Worm (Caenorhabditis elegans) whole organism, L1 larva: ENCODE measurements around the gene magu-4.
A peak's percentile ranks its signal among the peaks of the same experiment; 100 is the strongest.

Experiments
- C34B4.2 ChIP-seq: sonication (generic microtip); optimal IDR thresholded peaks from 2 replicates; lab custom pipeline; 2017; ENCODE audit warnings: mild to moderate bottlenecking, missing genetic modification characterization, missing compliant biosample characterization
- F16B12.6 ChIP-seq: fragments of 150-350 bp; optimal IDR thresholded peaks from 2 replicates; lab custom pipeline; 2014; ENCODE audit warnings: missing biosample characterization, missing genetic modification characterization
- aha-1 ChIP-seq: fragments of 150-350 bp; optimal IDR thresholded peaks from 2 replicates; lab custom pipeline; 2014; ENCODE audit warnings: missing biosample characterization, missing genetic modification characterization
- alr-1 ChIP-seq: fragments of 200-800 bp; sonication (Bioruptor generic); optimal IDR thresholded peaks from 2 replicates; lab custom pipeline; 2018; ENCODE audit warnings: borderline replicate concordance, mild to moderate bottlenecking, missing genetic modification characterization, missing compliant biosample characterization
- aly-2 ChIP-seq: fragments of 150-350 bp; optimal IDR thresholded peaks from 2 replicates; lab custom pipeline; 2014; ENCODE audit warnings: missing biosample characterization, missing genetic modification characterization
- blmp-1 ChIP-seq: fragments of 150-350 bp; optimal IDR thresholded peaks from 2 replicates; lab custom pipeline; 2014; ENCODE audit warnings: missing biosample characterization, missing genetic modification characterization
- dpl-1 ChIP-seq, 3 experiments: fragments of 150-350 bp in 2 of 3; sonication (generic microtip) in 1 of 3; optimal IDR thresholded peaks; 2 replicates each; lab custom pipeline; 2014 to 2017; ENCODE audit warnings: missing biosample characterization in 3 of 3, missing genetic modification characterization in 3 of 3, missing genetic modification reagents in 3 of 3
- efl-1 ChIP-seq, 4 experiments: fragments of 150-350 bp; optimal IDR thresholded peaks in 3 of 4; peaks in 1 of 4; 1 replicate in 1 of 4; 2 replicates in 3 of 4; lab custom pipeline; 2014; ENCODE audit warnings: missing biosample characterization in 2 of 4, missing genetic modification characterization in 2 of 4, missing genetic modification reagents in 2 of 4
- elt-2 ChIP-seq: sonication (generic microtip); optimal IDR thresholded peaks from 2 replicates; lab custom pipeline; 2016; ENCODE audit warnings: missing genetic modification characterization, mild to moderate bottlenecking, inconsistent platforms, missing compliant biosample characterization, missing genetic modification reagents
- ets-5 ChIP-seq: fragments of 200-800 bp; sonication (Bioruptor generic); IDR thresholded peaks from 2 replicates; pipeline ENCODE4 v1.3.6; 2022; ENCODE audit warnings: missing genetic modification characterization, missing compliant biosample characterization
- fkh-10 ChIP-seq: sonication (generic microtip); optimal IDR thresholded peaks from 2 replicates; lab custom pipeline; 2017; ENCODE audit warnings: missing biosample characterization, missing genetic modification reagents, missing genetic modification characterization
- fkh-4 ChIP-seq: sonication (generic microtip); optimal IDR thresholded peaks from 2 replicates; lab custom pipeline; 2016; ENCODE audit warnings: missing compliant biosample characterization, missing genetic modification characterization, borderline replicate concordance
- isw-1 ChIP-seq: fragments of 200-800 bp; sonication (Bioruptor generic); IDR thresholded peaks from 2 replicates; pipeline ENCODE4 v1.3.6; 2022; ENCODE audit warnings: missing genetic modification characterization, missing compliant biosample characterization
- lin-14 ChIP-seq: fragments of 200-800 bp; sonication (Bioruptor generic); optimal IDR thresholded peaks from 2 replicates; lab custom pipeline; 2018; ENCODE audit warnings: mild to moderate bottlenecking, missing genetic modification characterization, moderate library complexity, missing compliant biosample characterization
- lin-35 ChIP-seq, 2 experiments: fragments of 150-350 bp; optimal IDR thresholded peaks; 2 replicates each; lab custom pipeline; 2014; ENCODE audit warnings: missing biosample characterization in 2 of 2, missing genetic modification characterization in 2 of 2, missing genetic modification reagents in 2 of 2
- lsy-2 ChIP-seq, 2 experiments: fragments of 150-350 bp; optimal IDR thresholded peaks; 2 replicates each; lab custom pipeline; 2014; ENCODE audit warnings: missing biosample characterization in 2 of 2, missing genetic modification characterization in 2 of 2
- mdl-1 ChIP-seq, 2 experiments: fragments of 150-350 bp; optimal IDR thresholded peaks; 2 replicates each; lab custom pipeline; 2014 to 2017; ENCODE audit warnings: missing biosample characterization in 2 of 2, missing genetic modification characterization in 2 of 2, inconsistent platforms in 1 of 2
- mep-1 ChIP-seq: fragments of 150-350 bp; optimal IDR thresholded peaks from 2 replicates; lab custom pipeline; 2014; ENCODE audit warnings: missing biosample characterization, missing genetic modification characterization
- nhr-19 ChIP-seq: fragments of 200-800 bp; sonication (Bioruptor generic); conservative IDR thresholded peaks from 2 replicates; pipeline ENCODE4 v1.3.6; 2022; ENCODE audit warnings: missing genetic modification characterization, missing compliant biosample characterization
- nhr-20 ChIP-seq: sonication (generic microtip); optimal IDR thresholded peaks from 2 replicates; lab custom pipeline; 2016; ENCODE audit warnings: mild to moderate bottlenecking, missing genetic modification characterization, missing compliant biosample characterization
- nhr-47 ChIP-seq: sonication (generic microtip); optimal IDR thresholded peaks from 2 replicates; lab custom pipeline; 2016; ENCODE audit warnings: mild to moderate bottlenecking, missing genetic modification characterization, moderate library complexity, missing compliant biosample characterization
- nhr-71 ChIP-seq: sonication (generic microtip); optimal IDR thresholded peaks from 2 replicates; lab custom pipeline; 2016; ENCODE audit warnings: mild to moderate bottlenecking, missing genetic modification characterization, moderate library complexity, missing compliant biosample characterization
- nhr-77 ChIP-seq: fragments of 150-350 bp; optimal IDR thresholded peaks from 2 replicates; lab custom pipeline; 2014; ENCODE audit warnings: missing biosample characterization, missing genetic modification characterization
- nhr-85 ChIP-seq: sonication (generic microtip); peaks from one replicate; lab custom pipeline; 2016; ENCODE audit warnings: missing genetic modification characterization, inconsistent platforms, missing compliant biosample characterization
- nhr-90 ChIP-seq: sonication (generic microtip); optimal IDR thresholded peaks from 2 replicates; lab custom pipeline; 2016; ENCODE audit warnings: mild to moderate bottlenecking, missing genetic modification characterization, missing compliant biosample characterization; ENCODE audit not compliant: poor library complexity
- pag-3 ChIP-seq: sonication (generic microtip); optimal IDR thresholded peaks from 2 replicates; lab custom pipeline; 2017; ENCODE audit warnings: missing genetic modification characterization, mild to moderate bottlenecking, missing compliant biosample characterization, antibody characterized with exemption, borderline replicate concordance; ENCODE audit not compliant: insufficient read depth
- pqm-1 ChIP-seq: sonication (generic microtip); optimal IDR thresholded peaks from 3 replicates; lab custom pipeline; 2017; ENCODE audit warnings: missing biosample characterization, missing genetic modification characterization
- rnt-1 ChIP-seq: sonication (generic microtip); optimal IDR thresholded peaks from 2 replicates; lab custom pipeline; 2016; ENCODE audit warnings: mild to moderate bottlenecking, missing genetic modification characterization, moderate library complexity, missing compliant biosample characterization
- skn-1 ChIP-seq: fragments of 150-350 bp; optimal IDR thresholded peaks from 2 replicates; lab custom pipeline; 2014; ENCODE audit warnings: missing biosample characterization, missing genetic modification characterization
- snu-23 ChIP-seq: sonication (generic microtip); optimal IDR thresholded peaks from 2 replicates; lab custom pipeline; 2016; ENCODE audit warnings: missing genetic modification characterization, missing compliant biosample characterization
- tbx-2 ChIP-seq: sonication (generic microtip); optimal IDR thresholded peaks from 2 replicates; lab custom pipeline; 2016; ENCODE audit warnings: missing genetic modification characterization, missing compliant biosample characterization
- tlp-1 ChIP-seq: fragments of 150-350 bp; optimal IDR thresholded peaks from 2 replicates; lab custom pipeline; 2014; ENCODE audit warnings: missing biosample characterization, missing genetic modification characterization
- unc-130 ChIP-seq: fragments of 150-350 bp; optimal IDR thresholded peaks from 2 replicates; lab custom pipeline; 2017; ENCODE audit warnings: missing biosample characterization, missing genetic modification characterization, inconsistent platforms
- unc-62 ChIP-seq: fragments of 150-350 bp; optimal IDR thresholded peaks from 2 replicates; lab custom pipeline; 2014; ENCODE audit warnings: missing biosample characterization, missing genetic modification reagents, missing genetic modification characterization
- vab-15 ChIP-seq: sonication (generic microtip); optimal IDR thresholded peaks from 2 replicates; lab custom pipeline; 2017; ENCODE audit warnings: missing genotype, mild to moderate bottlenecking, missing genetic modification characterization, missing compliant biosample characterization
- xbp-1 ChIP-seq: sonication (generic microtip); optimal IDR thresholded peaks from 2 replicates; lab custom pipeline; 2016; ENCODE audit warnings: missing genetic modification characterization, missing compliant biosample characterization
- ztf-4 ChIP-seq: fragments of 150-350 bp; optimal IDR thresholded peaks from 2 replicates; lab custom pipeline; 2014; ENCODE audit warnings: missing biosample characterization, missing genetic modification characterization

magu-4 gene

DNA sequence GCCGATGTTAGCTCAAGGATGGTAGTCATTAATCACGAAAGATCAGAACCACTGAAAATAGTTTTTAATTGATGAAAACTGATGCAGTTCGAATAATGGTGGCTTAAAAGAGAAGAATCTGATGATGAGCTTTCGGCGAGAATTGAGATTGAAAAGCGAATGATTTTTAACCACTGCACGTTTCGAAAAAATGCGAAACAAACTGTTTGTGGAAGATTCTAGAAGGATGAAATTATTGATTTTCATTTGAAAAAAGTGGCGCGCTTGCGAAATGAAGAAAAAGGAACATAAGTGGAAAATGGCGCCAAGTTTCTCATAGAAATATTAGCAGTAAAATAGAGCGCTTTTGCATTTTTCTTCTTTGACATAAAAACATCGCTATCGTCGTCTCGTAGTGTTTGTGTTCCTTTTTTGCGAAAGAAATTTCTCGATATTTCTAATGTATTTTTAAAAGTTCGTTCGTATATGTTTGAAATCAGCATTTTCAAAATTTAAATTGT lies 14.6 kb upstream of the magu-4 start, which contains the start of gene uba-1:
TSS of gene uba-1 (minus strand) at position 51 of the 500 bp plus-strand sequence.
- TF ChIP-seq lin-35 (GFP tag; optimal IDR thresholded peaks at IDR 0.05; lab: Kevin White, UChicago) = peak in 1 of 2 experiments; percentile 48
- peak; percentile 28 for TF ChIP-seq nhr-90 (tag; lab: Kevin White, UChicago)
- TF ChIP-seq lsy-2 (tag; optimal IDR thresholded peaks at IDR 0.05; lab: Kevin White, UChicago) = peak in 1 of 2 experiments; percentile 26
- peak in 1 of 2 experiments; percentile 23 for TF ChIP-seq efl-1 (optimal IDR thresholded peaks at IDR 0.05; lab: Kevin White, UChicago)
- peak in 1 of 2 experiments; percentile 82 for TF ChIP-seq efl-1 (GFP tag; optimal IDR thresholded peaks at IDR 0.05 in 1 of 2; lab: Kevin White, UChicago)
- no peak for TF ChIP-seq fkh-10 (GFP tag; lab: Kevin White, UChicago)
- peak; percentile 13 for TF ChIP-seq nhr-47 (tag; lab: Kevin White, UChicago)
- peak; percentile 25 for TF ChIP-seq nhr-71 (tag; lab: Kevin White, UChicago)
- peak; percentile 8 for TF ChIP-seq xbp-1 (tag; lab: Kevin White, UChicago)
- TF ChIP-seq blmp-1 (tag; lab: Kevin White, UChicago) = no peak
- TF ChIP-seq dpl-1 (GFP tag; optimal IDR thresholded peaks at IDR 0.05; lab: Kevin White, UChicago) = peak in 1 of 3 experiments; percentile 51
- TF ChIP-seq aha-1 (tag; lab: Kevin White, UChicago) = no peak
- TF ChIP-seq lin-14 = peak; percentile 9
- no peak for TF ChIP-seq pqm-1 (tag; lab: Kevin White, UChicago)
- TF ChIP-seq nhr-77 (tag; lab: Kevin White, UChicago) = no peak
- no peak for TF ChIP-seq tlp-1 (tag; lab: Kevin White, UChicago)
- peak; percentile 52 for TF ChIP-seq ztf-4 (tag; lab: Kevin White, UChicago)
- peak; percentile 22 for TF ChIP-seq nhr-20
- peak; percentile 60 for TF ChIP-seq nhr-85 (tag; lab: Kevin White, UChicago)
- no peak for TF ChIP-seq unc-130 (tag; lab: Kevin White, UChicago)
- TF ChIP-seq tbx-2 (tag; lab: Kevin White, UChicago) = peak; percentile 22

ce11 chrIV:9998487-9999218 lies 10.9 kb upstream of the magu-4 start, which contains the start of gene pyp-1:
Gene pyp-1, minus strand, starts transcription at chrIV:9998925.
- TF ChIP-seq nhr-71 (tag; lab: Kevin White, UChicago) (peak; percentile 45), efl-1 (optimal IDR thresholded peaks at IDR 0.05; lab: Kevin White, UChicago) (no peak), efl-1 (GFP tag; optimal IDR thresholded peaks at IDR 0.05 in 1 of 2; lab: Kevin White, UChicago) (peak in 1 of 2 experiments; percentile 28), xbp-1 (tag; lab: Kevin White, UChicago) (peak; percentile 10), lsy-2 (tag; optimal IDR thresholded peaks at IDR 0.05; lab: Kevin White, UChicago) (peak; percentile 11 to 72), dpl-1 (GFP tag; optimal IDR thresholded peaks at IDR 0.05; lab: Kevin White, UChicago) (peak in 1 of 3 experiments; percentile 41), nhr-47 (tag; lab: Kevin White, UChicago) (peak; percentile 22), mdl-1 (tag; optimal IDR thresholded peaks at IDR 0.05; lab: Kevin White, UChicago) (peak in 1 of 2 experiments; percentile 28), aha-1 (tag; lab: Kevin White, UChicago) (no peak), C34B4.2 (no peak), F16B12.6 (peak; percentile 78), pag-3 (no peak), blmp-1 (tag; lab: Kevin White, UChicago) (peak; percentile 25), unc-62 (GFP tag; lab: Kevin White, UChicago) (no peak), skn-1 (tag; lab: Kevin White, UChicago) (no peak), lin-35 (GFP tag; optimal IDR thresholded peaks at IDR 0.05; lab: Kevin White, UChicago) (peak; percentile 10 to 14), nhr-20 (no peak), aly-2 (tag; lab: Kevin White, UChicago) (no peak), fkh-4 (no peak), elt-2 (tag; lab: Kevin White, UChicago) (peak; percentile 20), rnt-1 (tag; lab: Kevin White, UChicago) (peak; percentile 12), vab-15 (no peak), mep-1 (peak; percentile 46), snu-23 (GFP tag; lab: Kevin White, UChicago) (peak; percentile 26), isw-1 (no peak), ets-5 (GFP tag; lab: Robert Waterston, UW) (no peak), nhr-19 (GFP tag; lab: Robert Waterston, UW) (peak; percentile 88), alr-1 (no peak)
